Fruit fly (Drosophila melanogaster): ENCODE data around the gene CG13891.
A peak's percentile ranks its signal among the peaks of the same experiment; 100 is the strongest.

Gene CG13891

DNA sequence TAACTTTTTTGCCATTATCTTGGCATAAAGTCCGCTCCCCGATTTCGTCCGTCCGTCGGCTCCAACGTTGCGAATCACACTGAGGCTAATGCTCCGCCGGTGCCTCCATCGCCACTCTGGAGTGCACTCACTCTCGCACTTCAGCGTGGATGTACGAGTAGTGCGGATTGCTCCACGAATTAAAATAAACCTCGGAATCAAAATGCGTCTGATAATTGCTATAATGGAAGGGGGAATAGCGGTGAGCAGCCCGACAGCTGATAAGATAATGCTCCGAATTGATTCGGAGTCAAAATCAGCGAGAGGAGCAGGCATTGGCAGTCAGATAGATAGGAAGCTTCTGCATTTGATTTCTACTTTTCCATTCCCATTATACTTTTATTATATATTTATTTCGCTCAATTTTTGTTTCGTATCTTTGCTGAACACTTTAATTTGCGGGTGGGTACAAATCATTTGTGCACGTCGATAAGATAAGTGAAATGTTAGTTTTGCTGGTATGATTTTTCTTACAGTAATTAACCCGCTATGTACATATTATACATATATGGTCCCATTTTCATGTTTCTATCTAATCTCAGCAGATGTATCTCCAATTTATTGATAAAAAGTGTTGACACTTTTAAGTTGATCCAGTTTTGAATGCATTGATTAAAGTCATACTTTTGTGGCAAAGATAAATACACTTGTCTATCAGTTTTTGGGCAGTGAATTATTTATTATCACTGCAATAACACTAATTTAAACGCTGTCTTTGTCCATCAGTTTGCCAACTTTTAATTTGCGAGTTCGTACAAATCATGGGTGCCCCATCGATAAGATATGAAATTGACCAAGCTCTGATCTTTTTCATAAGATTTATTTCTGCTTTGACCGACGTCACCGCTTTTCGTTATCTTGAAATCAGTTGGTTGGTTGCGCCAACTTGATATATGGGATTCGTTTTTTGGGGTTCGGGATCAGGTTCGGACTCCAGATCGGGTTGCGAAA lies 14.6 kb upstream of the CG13891 start (continued):
- no peak for TF ChIP-seq Ets21C (GFP tag; optimal IDR thresholded peaks at IDR 0.05)
- no peak for TF ChIP-seq fkh (GFP tag; optimal IDR thresholded peaks at IDR 0.05)
- no peak for TF ChIP-seq CG4318 (GFP tag; optimal IDR thresholded peaks at IDR 0.05)
- TF ChIP-seq CG15336 (GFP tag; IDR thresholded peaks at IDR 0.05): no peak
- peak; percentile 20 for TF ChIP-seq Eip78C (GFP tag)
- TF ChIP-seq Met (GFP tag; optimal IDR thresholded peaks at IDR 0.05): no peak
- TF ChIP-seq Hr4 (GFP tag; optimal IDR thresholded peaks at IDR 0.05): no peak
- no peak for TF ChIP-seq Sox15 (GFP tag; optimal IDR thresholded peaks at IDR 0.05)
- TF ChIP-seq CG11762 (GFP tag; optimal IDR thresholded peaks at IDR 0.05; ENCODE audit: insufficient read depth): no peak
- no peak for TF ChIP-seq CG9139 (GFP tag; optimal IDR thresholded peaks at IDR 0.05)
- TF ChIP-seq CG8119 (GFP tag; IDR thresholded peaks at IDR 0.05): no peak
- TF ChIP-seq salr (GFP tag; optimal IDR thresholded peaks at IDR 0.05): no peak
- no peak for TF ChIP-seq Sox14 (GFP tag; optimal IDR thresholded peaks at IDR 0.05)
- TF ChIP-seq Blimp-1 (GFP tag; optimal IDR thresholded peaks at IDR 0.05): no peak
- no peak for TF ChIP-seq CG11294 (GFP tag; IDR thresholded peaks at IDR 0.05)
- no peak for TF ChIP-seq Hr38 (GFP tag; optimal IDR thresholded peaks at IDR 0.05)
- no peak for TF ChIP-seq CG10631 (GFP tag; optimal IDR thresholded peaks at IDR 0.05)
- no peak for TF ChIP-seq Ets96B (tag; optimal IDR thresholded peaks at IDR 0.05)
- no peak for TF ChIP-seq fd59A (GFP tag; optimal IDR thresholded peaks at IDR 0.05)
- TF ChIP-seq CG8319 (GFP tag; optimal IDR thresholded peaks at IDR 0.05): no peak
- TF ChIP-seq topi (GFP tag; optimal IDR thresholded peaks at IDR 0.05): no peak
- TF ChIP-seq CG7368 (GFP tag; optimal IDR thresholded peaks at IDR 0.05): no peak
- TF ChIP-seq CG6808 (GFP tag; optimal IDR thresholded peaks at IDR 0.05): no peak

- TF ChIP-seq CG8119 (GFP tag; IDR thresholded peaks at IDR 0.05) (no peak), Eip75B (GFP tag; optimal IDR thresholded peaks at IDR 0.05) (no peak), CG11294 (GFP tag; IDR thresholded peaks at IDR 0.05) (no peak), Gug (GFP tag; IDR thresholded peaks at IDR 0.05) (no peak), ss (GFP tag; optimal IDR thresholded peaks at IDR 0.05) (no peak), CG1621 (tag; optimal IDR thresholded peaks at IDR 0.05) (no peak), Hr39 (GFP tag; optimal IDR thresholded peaks at IDR 0.05) (no peak), Sox102F (GFP tag; optimal IDR thresholded peaks at IDR 0.05) (no peak)
Measured at dm6 chr3L:447249-447648, 13.5 kb upstream of the CG13891 start.

DNA sequence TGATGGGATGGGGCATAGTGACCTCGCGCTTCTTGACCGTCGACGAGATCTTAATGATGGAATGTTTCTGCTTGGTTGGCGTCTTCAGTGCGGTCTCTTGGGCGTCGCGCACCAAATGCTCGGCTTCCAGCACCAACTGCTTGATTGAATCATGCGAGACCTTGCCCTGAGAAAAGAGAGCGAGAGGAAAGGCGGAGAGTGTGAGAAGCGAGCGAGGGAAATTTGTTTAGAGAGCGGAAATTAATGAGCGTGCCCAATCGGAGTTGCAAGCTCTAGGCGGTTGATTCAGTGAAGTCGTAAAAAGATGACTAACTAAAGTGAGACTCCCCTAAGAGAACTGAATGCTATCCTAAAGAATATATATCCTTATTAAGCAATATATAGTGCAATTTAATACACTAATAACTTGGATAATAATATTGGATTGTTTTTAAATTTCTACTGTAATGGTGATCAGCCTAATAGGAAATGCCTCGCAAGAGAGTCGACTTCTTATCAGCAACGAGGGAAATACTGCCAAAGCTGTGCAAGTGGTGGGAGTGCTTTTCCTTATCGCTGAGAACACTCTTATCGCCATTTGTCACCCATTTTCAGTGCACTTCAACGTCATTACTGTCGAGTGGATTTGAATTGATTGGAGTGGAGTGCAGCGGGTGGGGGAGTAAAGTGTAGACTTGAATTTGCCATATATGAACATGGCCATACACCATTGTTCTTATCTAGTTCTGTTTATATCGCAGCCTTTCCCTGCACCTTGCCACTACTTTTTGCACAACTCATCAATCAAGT lies 12.2 kb upstream of the CG13891 start:
- no peak for TF ChIP-seq lz (GFP tag; optimal IDR thresholded peaks at IDR 0.05)
- no peak for TF ChIP-seq dac (GFP tag; optimal IDR thresholded peaks at IDR 0.05)
- TF ChIP-seq CG1621 (tag; optimal IDR thresholded peaks at IDR 0.05): no peak
- no peak for TF ChIP-seq cyc (GFP tag; optimal IDR thresholded peaks at IDR 0.05)
- no peak for TF ChIP-seq OdsH (GFP tag; optimal IDR thresholded peaks at IDR 0.05)
- 0 out of 3 replicates have a peak, but pooled peaks have one; percentile 34 for TF ChIP-seq eg (GFP tag; IDR thresholded peaks at IDR 0.05)
- peak; percentile 26 for TF ChIP-seq Sox102F (GFP tag; optimal IDR thresholded peaks at IDR 0.05)
- TF ChIP-seq fd85E (GFP tag; optimal IDR thresholded peaks at IDR 0.05): no peak
- TF ChIP-seq Sox15 (GFP tag; optimal IDR thresholded peaks at IDR 0.05): no peak
- TF ChIP-seq CG8632 (GFP tag; optimal IDR thresholded peaks at IDR 0.05): no peak
- no peak for TF ChIP-seq CG34406 (GFP tag; optimal IDR thresholded peaks at IDR 0.05)
- no peak for TF ChIP-seq Hr38 (GFP tag; optimal IDR thresholded peaks at IDR 0.05)
- TF ChIP-seq salr (GFP tag; optimal IDR thresholded peaks at IDR 0.05): no peak
- TF ChIP-seq topi (GFP tag; optimal IDR thresholded peaks at IDR 0.05): no peak
- TF ChIP-seq CG6808 (GFP tag; optimal IDR thresholded peaks at IDR 0.05): no peak
- no peak for TF ChIP-seq CG31627 (GFP tag; optimal IDR thresholded peaks at IDR 0.05)
- TF ChIP-seq CG6276 (GFP tag; optimal IDR thresholded peaks at IDR 0.05): no peak
- peak; percentile 74 for TF ChIP-seq svp (GFP tag)
- TF ChIP-seq Lpt (GFP tag; optimal IDR thresholded peaks at IDR 0.05): no peak
- TF ChIP-seq ss (GFP tag; optimal IDR thresholded peaks at IDR 0.05): peak in 1 of 2 experiments; percentile 7
- no peak for TF ChIP-seq Eip93F (GFP tag; optimal IDR thresholded peaks at IDR 0.05)
- TF ChIP-seq pdm3 (GFP tag; optimal IDR thresholded peaks at IDR 0.05): no peak
- TF ChIP-seq CG8319 (GFP tag; optimal IDR thresholded peaks at IDR 0.05): no peak
- TF ChIP-seq CG7368 (GFP tag; optimal IDR thresholded peaks at IDR 0.05): no peak
- TF ChIP-seq CG15336 (GFP tag; IDR thresholded peaks at IDR 0.05): peak; percentile 29; the same call in 1 of the 2 replicates
- TF ChIP-seq fd59A (GFP tag; optimal IDR thresholded peaks at IDR 0.05): no peak
- TF ChIP-seq Eip78C (GFP tag): peak; percentile 76
- no peak for TF ChIP-seq CG10631 (GFP tag; optimal IDR thresholded peaks at IDR 0.05)
- peak; percentile 16 for TF ChIP-seq Sox14 (GFP tag; optimal IDR thresholded peaks at IDR 0.05)
